Fruit fly (Drosophila melanogaster): Measurements from ENCODE around the gene CG9098.

Gene CG9098

DNA sequence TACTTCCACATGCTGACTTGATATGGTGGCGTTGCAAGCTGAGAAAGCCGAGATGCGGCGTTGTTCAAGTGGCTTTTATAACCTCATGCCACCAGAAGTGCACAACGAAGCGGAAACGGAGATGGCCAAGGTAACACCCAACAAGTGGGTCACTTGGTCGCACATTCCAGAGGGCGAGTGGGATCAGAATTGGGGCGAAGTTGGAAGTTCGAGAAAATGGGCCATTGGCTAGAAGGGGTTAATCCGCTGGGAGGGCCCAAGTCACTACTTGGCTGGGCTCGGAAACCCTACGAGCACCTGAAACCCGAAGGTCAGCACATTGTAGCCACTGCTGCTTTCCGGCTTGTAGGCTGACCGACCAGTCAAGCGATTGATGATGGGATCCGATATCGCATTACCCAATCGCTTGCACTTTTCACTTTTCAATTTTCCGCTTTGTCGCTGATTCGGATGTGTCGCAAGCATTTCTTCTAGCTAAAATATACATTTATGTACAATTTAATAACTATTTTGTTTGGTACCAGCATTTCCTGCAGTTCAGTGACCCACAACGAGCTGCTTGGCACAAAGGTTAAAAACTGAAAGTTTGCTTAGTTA is 53.5 kb downstream of the CG9098 start, which contains the start of gene Vm26Ac:
Gene Vm26Ac (minus strand): TSS at position 51 of the 597 bp plus-strand sequence.
- TF ChIP-seq CG8388 (GFP tag; optimal IDR thresholded peaks at IDR 0.05) (no peak), bcd (GFP tag; optimal IDR thresholded peaks at IDR 0.05) (no peak), Aef1 (GFP tag; IDR thresholded peaks at IDR 0.05) (no peak), E2f2 (GFP tag; IDR thresholded peaks at IDR 0.05) (no peak), nerfin-2 (GFP tag; IDR thresholded peaks at IDR 0.05; ENCODE audit: partially characterized antibody) (0 out of 2 replicates have a peak, but pooled peaks have one; percentile 30), Atf-2 (GFP tag; optimal IDR thresholded peaks at IDR 0.05) (no peak), CG15514 (GFP tag; optimal IDR thresholded peaks at IDR 0.05) (no peak)

Measured in whole organism, embryonic.